Worm (Caenorhabditis elegans) whole organism, dauer: ENCODE results near the gene W04E12.3.

Experiments
- unc-62 ChIP-seq: sonication (generic microtip); optimal IDR thresholded peaks from 2 replicates; lab custom pipeline; 2017; ENCODE audit warnings: missing biosample characterization, missing genetic modification reagents, missing genetic modification characterization

W04E12.3 gene

DNA sequence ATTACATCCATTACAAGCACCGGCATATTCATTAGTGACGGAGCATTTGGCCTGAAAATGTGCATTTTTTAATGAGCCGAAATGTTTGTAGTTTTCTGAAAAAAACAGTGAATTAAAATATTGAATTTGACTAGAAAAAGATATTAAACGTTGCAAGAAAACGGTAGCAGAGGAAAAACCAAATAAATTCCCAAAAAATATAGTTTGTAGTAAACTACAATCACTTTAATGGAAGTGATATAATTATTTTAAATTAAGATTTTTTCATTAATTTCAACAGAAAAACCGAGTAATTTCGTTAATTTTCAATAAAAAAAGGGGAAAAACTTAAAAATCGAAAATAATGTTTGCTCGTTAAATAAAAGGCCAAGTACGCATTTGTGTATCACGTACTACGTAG is 29.9 kb downstream of the W04E12.3 start, which contains the start of gene M162.15:
Gene M162.15 (minus strand): TSS at position 101 of the 400 bp plus-strand sequence.
- TF ChIP-seq unc-62: no peak

- TF ChIP-seq unc-62: no peak
Observed at ce11 chrV:19777227-19777626, 35.5 kb downstream of the W04E12.3 start, which contains the start of gene fbxa-118. Gene fbxa-118 (minus strand): TSS chrV:19777327.

ce11 chrV:19778608-19779007 is 36.9 kb downstream of the W04E12.3 start, which contains the start of gene fbxa-194:
Gene fbxa-194 (minus strand): TSS chrV:19778708.
- TF ChIP-seq unc-62: no peak

- TF ChIP-seq unc-62: no peak
Observed at ce11 chrV:19779220-19779619, 37.5 kb downstream of the W04E12.3 start.

- no peak for TF ChIP-seq unc-62
Observed at ce11 chrV:19783829-19784228, 42.1 kb downstream of the W04E12.3 start, which contains the start of gene srt-45. Gene srt-45 (plus strand): TSS chrV:19784129.

ce11 chrV:19788360-19788759 is 46.6 kb downstream of the W04E12.3 start, which contains the start of gene clec-258:
Gene clec-258 (plus strand): TSS chrV:19788440.
- no peak for TF ChIP-seq unc-62

DNA sequence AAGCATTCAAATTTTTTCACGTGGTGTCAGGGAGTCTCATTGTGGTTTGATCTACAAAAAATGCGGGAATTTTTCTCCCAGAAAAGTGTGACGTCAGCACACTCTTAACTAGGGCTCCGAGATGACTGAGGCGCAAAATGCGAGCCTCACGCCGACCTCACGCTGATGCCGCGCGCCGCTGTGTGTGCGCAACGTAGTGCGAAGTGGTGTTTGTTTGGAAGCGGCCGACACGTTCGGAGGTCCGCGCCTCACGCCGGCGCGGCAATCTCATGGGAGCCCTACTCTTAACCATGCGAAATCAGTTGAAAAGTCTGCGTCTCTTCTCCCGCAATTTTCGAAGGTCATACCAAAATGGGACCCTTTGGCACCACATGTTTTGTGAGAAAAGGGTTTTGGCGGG is 48.5 kb downstream of the W04E12.3 start:
- no peak for TF ChIP-seq unc-62
